Fruit fly (Drosophila melanogaster) whole organism, embryonic: ENCODE measurements around the gene aru.

ENCODE experiments used
- CG12659 ChIP-seq: fragments of 200-800 bp; sonication (Bioruptor generic); optimal IDR thresholded peaks from 3 replicates; lab custom pipeline; 2017; ENCODE audit warnings: mild to moderate bottlenecking, missing biosample characterization, missing genetic modification reagents, missing genetic modification characterization
- CG13123 ChIP-seq: fragments of 200-800 bp; sonication (Bioruptor generic); optimal IDR thresholded peaks from 2 replicates; lab custom pipeline; 2016; ENCODE audit warnings: missing biosample characterization, missing genetic modification characterization
- CG13296 ChIP-seq: fragments of 200-800 bp; sonication (Bioruptor generic); optimal IDR thresholded peaks from 3 replicates; lab custom pipeline; 2018; ENCODE audit warnings: missing biosample characterization, mild to moderate bottlenecking, missing genetic modification characterization
- CG14050 ChIP-seq: fragments of 200-800 bp; sonication (Bioruptor generic); IDR thresholded peaks from 3 replicates; pipeline ENCODE4 v1.3.6; 2022; ENCODE audit warnings: missing biosample characterization, missing genetic modification characterization
- CG14667 ChIP-seq: fragments of 200-800 bp; sonication (Bioruptor generic); IDR thresholded peaks from 2 replicates; pipeline ENCODE4 v1.3.6; 2022; ENCODE audit warnings: missing biosample characterization, missing genetic modification characterization
- CG16813 ChIP-seq: fragments of 200-800 bp; sonication (Bioruptor generic); IDR thresholded peaks from 3 replicates; pipeline ENCODE4 v1.3.6; 2022; ENCODE audit warnings: missing biosample characterization, missing genetic modification characterization; ENCODE audit not compliant: partially characterized antibody
- CG1832 ChIP-seq: fragments of 200-800 bp; sonication (Bioruptor generic); optimal IDR thresholded peaks from 2 replicates; lab custom pipeline; 2017; ENCODE audit warnings: missing biosample characterization, mild to moderate bottlenecking, missing genetic modification characterization, inconsistent platforms
- CG18476 ChIP-seq: fragments of 200-800 bp; sonication (Bioruptor generic); optimal IDR thresholded peaks from 2 replicates; lab custom pipeline; 2016; ENCODE audit warnings: missing biosample characterization, mild to moderate bottlenecking, missing genetic modification characterization
- CG30020 ChIP-seq: fragments of 200-800 bp; optimal IDR thresholded peaks from 2 replicates; lab custom pipeline; 2019; ENCODE audit warnings: missing biosample characterization, mild to moderate bottlenecking, missing genetic modification characterization, moderate library complexity
- CG31224 ChIP-seq: fragments of 200-800 bp; sonication (Bioruptor generic); IDR thresholded peaks from 2 replicates; pipeline ENCODE4 v1.3.6; 2022; ENCODE audit warnings: missing biosample characterization, missing genetic modification characterization
- CG3163 ChIP-seq: fragments of 200-800 bp; sonication (Bioruptor generic); optimal IDR thresholded peaks from 3 replicates; lab custom pipeline; 2016; ENCODE audit warnings: missing biosample characterization, missing genetic modification characterization
- CG3838 ChIP-seq: fragments of 200-800 bp; sonication (Bioruptor generic); optimal IDR thresholded peaks from 3 replicates; lab custom pipeline; 2016; ENCODE audit warnings: missing biosample characterization, missing genetic modification characterization
- CG4617 ChIP-seq: fragments of 200-800 bp; sonication (Bioruptor generic); optimal IDR thresholded peaks from 3 replicates; lab custom pipeline; 2016; ENCODE audit warnings: missing biosample characterization, missing genetic modification characterization, borderline replicate concordance
- CG4730 ChIP-seq: fragments of 200-800 bp; sonication (Bioruptor generic); IDR thresholded peaks from 2 replicates; pipeline ENCODE4 v1.3.6; 2022; ENCODE audit warnings: missing biosample characterization, missing genetic modification characterization
- CG6254 ChIP-seq: fragments of 200-800 bp; sonication (Bioruptor generic); optimal IDR thresholded peaks from 3 replicates; lab custom pipeline; 2017; ENCODE audit warnings: mild to moderate bottlenecking, missing biosample characterization, missing genetic modification reagents, missing genetic modification characterization
- CG6683 ChIP-seq: fragments of 200-800 bp; sonication (Bioruptor generic); optimal IDR thresholded peaks from 2 replicates; lab custom pipeline; 2017; ENCODE audit warnings: missing biosample characterization, mild to moderate bottlenecking, missing genetic modification characterization, missing genetic modification reagents
- CG7357 ChIP-seq: fragments of 200-800 bp; sonication (Bioruptor generic); IDR thresholded peaks from 3 replicates; pipeline ENCODE4 v1.3.6; 2022; ENCODE audit warnings: missing biosample characterization, missing genetic modification characterization
- CG7372 ChIP-seq: fragments of 200-800 bp; sonication (Bioruptor generic); IDR thresholded peaks from 2 replicates; pipeline ENCODE4 v1.3.6; 2022; ENCODE audit warnings: missing biosample characterization, missing genetic modification characterization
- CG8281 ChIP-seq: fragments of 200-800 bp; sonication (Bioruptor generic); optimal IDR thresholded peaks from 2 replicates; lab custom pipeline; 2018; ENCODE audit warnings: missing biosample characterization, mild to moderate bottlenecking, missing genetic modification characterization, moderate library complexity
- CkIIα-i1 ChIP-seq: fragments of 200-800 bp; sonication (Bioruptor generic); IDR thresholded peaks from 2 replicates; pipeline ENCODE4 v1.3.6; 2022; ENCODE audit warnings: missing biosample characterization, missing genetic modification characterization
- Dbx ChIP-seq: fragments of 200-800 bp; sonication (Bioruptor generic); IDR thresholded peaks from 3 replicates; pipeline ENCODE4 v1.3.6; 2022; ENCODE audit warnings: missing biosample characterization, missing genetic modification characterization
- Doc3 ChIP-seq: fragments of 200-800 bp; sonication (Bioruptor generic); IDR thresholded peaks from 3 replicates; pipeline ENCODE4 v1.3.6; 2022; ENCODE audit warnings: missing biosample characterization, missing genetic modification characterization; ENCODE audit not compliant: partially characterized antibody
- E2f1 ChIP-seq: fragments of 200-800 bp; sonication (Bioruptor generic); IDR thresholded peaks from 2 replicates; pipeline ENCODE4 v1.3.6; 2022; ENCODE audit warnings: missing biosample characterization, missing genetic modification characterization
- Fer1 ChIP-seq: fragments of 200-800 bp; sonication (Bioruptor generic); optimal IDR thresholded peaks from 2 replicates; lab custom pipeline; 2017; ENCODE audit warnings: missing biosample characterization, mild to moderate bottlenecking, missing genetic modification characterization
- HmgZ ChIP-seq: fragments of 200-800 bp; sonication (Bioruptor generic); optimal IDR thresholded peaks from 2 replicates; lab custom pipeline; 2018; ENCODE audit warnings: missing biosample characterization, mild to moderate bottlenecking, missing genetic modification characterization
- MTF-1 ChIP-seq: fragments of 200-800 bp; sonication (Bioruptor generic); optimal IDR thresholded peaks from 2 replicates; lab custom pipeline; 2018; ENCODE audit warnings: missing biosample characterization, mild to moderate bottlenecking, missing genetic modification characterization, borderline replicate concordance
- Mad ChIP-seq: fragments of 200-800 bp; sonication (Bioruptor generic); optimal IDR thresholded peaks from 2 replicates; lab custom pipeline; 2016; ENCODE audit warnings: missing biosample characterization, missing genetic modification characterization
- Mes4 ChIP-seq: fragments of 200-800 bp; sonication (Bioruptor generic); optimal IDR thresholded peaks from 2 replicates; lab custom pipeline; 2016; ENCODE audit warnings: missing biosample characterization, missing genetic modification characterization
- Ravus ChIP-seq: fragments of 200-800 bp; sonication (Bioruptor generic); IDR thresholded peaks from 2 replicates; pipeline ENCODE4 v1.3.6; 2022; ENCODE audit warnings: missing biosample characterization, missing genetic modification characterization
- Sox102F ChIP-seq: fragments of 200-800 bp; sonication (Bioruptor generic); optimal IDR thresholded peaks from 2 replicates; lab custom pipeline; 2018; ENCODE audit warnings: missing biosample characterization, mild to moderate bottlenecking, missing genetic modification characterization, moderate library complexity
- amos ChIP-seq: fragments of 200-800 bp; sonication (Bioruptor generic); IDR thresholded peaks from 2 replicates; pipeline ENCODE4 v1.3.6; 2022; ENCODE audit warnings: missing biosample characterization, missing genetic modification characterization; ENCODE audit not compliant: partially characterized antibody
- ara ChIP-seq: fragments of 200-800 bp; sonication (Bioruptor generic); IDR thresholded peaks from 2 replicates; pipeline ENCODE4 v1.3.6; 2022; ENCODE audit warnings: missing biosample characterization, missing genetic modification characterization
- btn ChIP-seq: fragments of 200-800 bp; sonication (Bioruptor generic); optimal IDR thresholded peaks from 2 replicates; lab custom pipeline; 2016; ENCODE audit warnings: missing biosample characterization, missing genetic modification characterization
- chn ChIP-seq: fragments of 200-800 bp; sonication (Bioruptor generic); optimal IDR thresholded peaks from 2 replicates; lab custom pipeline; 2016; ENCODE audit warnings: missing biosample characterization, missing genetic modification characterization
- dpn ChIP-seq, 2 experiments: fragments of 200-800 bp; sonication (Bioruptor generic); optimal IDR thresholded peaks; 3 replicates each; lab custom pipeline; 2016; ENCODE audit warnings: missing biosample characterization in 2 of 2, missing genetic modification characterization in 2 of 2
- esg ChIP-seq: fragments of 200-800 bp; sonication (Bioruptor generic); conservative IDR thresholded peaks from 2 replicates; pipeline ENCODE4 v1.3.6; 2022; ENCODE audit warnings: missing biosample characterization, missing genetic modification characterization
- gfzf ChIP-seq: fragments of 200-800 bp; sonication (Bioruptor generic); optimal IDR thresholded peaks from 2 replicates; lab custom pipeline; 2016; ENCODE audit warnings: missing biosample characterization, mild to moderate bottlenecking, missing genetic modification characterization, moderate library complexity
- gsb-n ChIP-seq: fragments of 200-800 bp; sonication (Bioruptor generic); optimal IDR thresholded peaks from 3 replicates; lab custom pipeline; 2018; ENCODE audit warnings: missing biosample characterization, mild to moderate bottlenecking, missing genetic modification characterization
- ind ChIP-seq: fragments of 200-800 bp; sonication (Bioruptor generic); optimal IDR thresholded peaks from 3 replicates; lab custom pipeline; 2016; ENCODE audit warnings: missing biosample characterization, missing genetic modification characterization
- lola ChIP-seq, 3 experiments: fragments of >200 bp in 2 of 3; fragments of 200-800 bp in 1 of 3; sonication (Bioruptor generic) in 1 of 3; optimal IDR thresholded peaks; 2 replicates each; lab custom pipeline; 2017 to 2019; ENCODE audit warnings: missing biosample characterization in 3 of 3, missing genetic modification characterization in 3 of 3, mild to moderate bottlenecking in 1 of 3, moderate library complexity in 1 of 3
- maf-S ChIP-seq: fragments of 200-800 bp; sonication (Bioruptor generic); optimal IDR thresholded peaks from 2 replicates; lab custom pipeline; 2016; ENCODE audit warnings: missing biosample characterization, missing genetic modification characterization
- mirr ChIP-seq: fragments of 200-800 bp; sonication (Bioruptor generic); optimal IDR thresholded peaks from 3 replicates; lab custom pipeline; 2018; ENCODE audit warnings: missing biosample characterization, mild to moderate bottlenecking, missing genetic modification characterization
- nerfin-1 ChIP-seq: fragments of 200-800 bp; sonication (Bioruptor generic); optimal IDR thresholded peaks from 3 replicates; lab custom pipeline; 2019; ENCODE audit warnings: missing biosample characterization, mild to moderate bottlenecking, missing genetic modification characterization, moderate library complexity
- org-1 ChIP-seq: fragments of 200-800 bp; sonication (Bioruptor generic); optimal IDR thresholded peaks from 2 replicates; lab custom pipeline; 2017; ENCODE audit warnings: missing biosample characterization, missing genetic modification characterization
- pan ChIP-seq, 4 experiments: fragments of >200 bp in 3 of 4; fragments of 200-800 bp in 1 of 4; sonication (Bioruptor generic) in 1 of 4; optimal IDR thresholded peaks in 3 of 4; IDR thresholded peaks in 1 of 4; 2 replicates each; pipeline versions ENCODE4 v1.3.6 to Lab custom; 2017 to 2022; ENCODE audit warnings: missing biosample characterization in 2 of 4, missing genetic modification characterization in 2 of 4, mixed read lengths in 1 of 4
- psq ChIP-seq: fragments of 200-800 bp; sonication (Bioruptor generic); optimal IDR thresholded peaks from 2 replicates; lab custom pipeline; 2017; ENCODE audit warnings: missing biosample characterization, missing genetic modification characterization
- sens ChIP-seq: fragments of 200-800 bp; sonication (Bioruptor generic); peaks from one replicate; lab custom pipeline; 2016; ENCODE audit warnings: missing biosample characterization, missing genetic modification characterization
- tio ChIP-seq: fragments of 200-800 bp; sonication (Bioruptor generic); optimal IDR thresholded peaks from 2 replicates; lab custom pipeline; 2017; ENCODE audit warnings: missing biosample characterization, missing genetic modification characterization, inconsistent platforms
- zfh2 ChIP-seq: fragments of 200-800 bp; sonication (Bioruptor generic); optimal IDR thresholded peaks from 2 replicates; lab custom pipeline; 2016; ENCODE audit warnings: missing biosample characterization, missing genetic modification characterization

The aru gene

dm6 chr2L:857897-858517 lies 10.1 kb downstream of the aru start (continued):
- TF ChIP-seq nerfin-1 (tag; lab: Kevin White, UChicago) (peak; percentile 16), btn (peak; percentile 4), Ravus (no peak), CG7357 (no peak), CG13123 (no peak), CG8281 (tag; lab: Kevin White, UChicago) (no peak), Fer1 (GFP tag; lab: Kevin White, UChicago) (peak; percentile 16), maf-S (peak; percentile 8), CG12659 (GFP tag; lab: Kevin White, UChicago) (peak; percentile 62), CkIIα-i1 (no peak), org-1 (GFP tag; lab: Kevin White, UChicago) (peak; percentile 38), esg (peak; percentile 61), Doc3 (GFP tag; lab: Robert Waterston, UW) (no peak), sens (GFP tag; lab: Kevin White, UChicago) (peak; percentile 89), lola (GFP tag; optimal IDR thresholded peaks at IDR 0.05; lab: Kevin White, UChicago) (peak in 1 of 3 experiments; percentile 7), CG14667 (no peak; the same call in 1 of the 2 replicates), CG16813 (GFP tag; lab: Robert Waterston, UW) (no peak), psq (GFP tag; lab: Kevin White, UChicago) (no peak), CG31224 (GFP tag; lab: Robert Waterston, UW) (peak; percentile 36; the same call in 1 of the 2 replicates), CG3838 (GFP tag; lab: Kevin White, UChicago) (no peak), tio (GFP tag; lab: Kevin White, UChicago) (no peak), CG18476 (GFP tag; lab: Kevin White, UChicago) (no peak), ind (GFP tag; lab: Kevin White, UChicago) (peak; percentile 34), Sox102F (GFP tag; lab: Kevin White, UChicago) (peak; percentile 82), CG4617 (GFP tag; lab: Kevin White, UChicago) (no peak), CG3163 (GFP tag; lab: Kevin White, UChicago) (no peak), CG7372 (GFP tag; lab: Robert Waterston, UW) (0 out of 2 replicates have a peak, but pooled peaks have one; percentile 12), pan (optimal IDR thresholded peaks at IDR 0.05; lab: Kevin White, UChicago) (no peak), pan (GFP tag; optimal IDR thresholded peaks at IDR 0.05 in 1 of 2, IDR thresholded peaks at IDR 0.05 in 1 of 2) (peak in 1 of 2 experiments; percentile 56), gsb-n (peak; percentile 38), E2f1 (GFP tag; lab: Robert Waterston, UW) (peak; percentile 64), HmgZ (peak; percentile 24), CG6683 (GFP tag; lab: Kevin White, UChicago) (no peak), ara (GFP tag; lab: Robert Waterston, UW) (peak; percentile 49; the same call in 1 of the 2 replicates), zfh2 (GFP tag; lab: Kevin White, UChicago) (no peak), Dbx (GFP tag; lab: Robert Waterston, UW) (no peak), MTF-1 (GFP tag; lab: Kevin White, UChicago) (no peak), CG4730 (GFP tag; lab: Robert Waterston, UW) (peak; percentile 53; the same call in 1 of the 2 replicates), CG1832 (GFP tag; lab: Kevin White, UChicago) (no peak), dpn (GFP tag; optimal IDR thresholded peaks at IDR 0.05; lab: Kevin White, UChicago) (peak; percentile 30 to 39), CG30020 (tag; lab: Kevin White, UChicago) (no peak), CG13296 (GFP tag; lab: Kevin White, UChicago) (no peak), gfzf (GFP tag; lab: Kevin White, UChicago) (no peak), Mes4 (peak; percentile 21), chn (peak; percentile 57), CG14050 (GFP tag; lab: Robert Waterston, UW) (no peak), mirr (GFP tag; lab: Kevin White, UChicago) (no peak), amos (no peak), Mad (GFP tag; lab: Kevin White, UChicago) (no peak), CG6254 (no peak)
